Worm (Caenorhabditis elegans): Measurements from ENCODE around the gene Y53F4B.24.
A peak's percentile ranks its signal among the peaks of the same experiment; 100 is the strongest.

Y53F4B.24 gene

DNA sequence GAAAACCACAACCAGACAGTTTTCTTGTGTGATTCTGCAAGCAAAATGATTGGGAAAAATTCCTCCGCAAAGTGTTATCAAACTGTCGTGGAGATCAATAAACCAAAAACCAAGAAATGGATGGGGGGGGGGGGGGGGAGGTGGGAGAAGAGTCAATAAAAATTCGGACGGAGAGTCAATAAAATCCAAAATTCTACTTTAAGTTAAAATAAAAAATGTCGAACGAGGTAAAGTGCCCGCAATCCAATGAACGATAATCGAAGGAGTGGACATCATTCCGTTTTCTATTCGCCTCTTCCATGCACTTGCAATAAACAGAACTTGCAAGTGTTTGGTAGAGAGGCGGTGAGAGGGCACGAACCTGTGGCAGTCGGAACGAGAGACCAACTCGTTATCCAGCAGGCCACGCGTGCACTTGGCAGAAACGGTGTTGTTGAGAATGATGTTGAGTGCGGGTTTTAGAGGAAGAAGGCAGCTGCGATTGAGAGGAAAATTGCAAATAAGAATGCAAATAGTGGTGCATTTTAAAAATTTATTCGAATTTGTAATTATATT lies 31.5 kb upstream of the Y53F4B.24 start, which contains the start of gene gst-27 (continued):
- TF ChIP-seq mes-2 (tag; optimal IDR thresholded peaks at IDR 0.05; ENCODE audit: poor library complexity, severe bottlenecking) (peak; percentile 86), nhr-111 (GFP tag; optimal IDR thresholded peaks at IDR 0.05) (peak; percentile 50), lin-13 (GFP tag; optimal IDR thresholded peaks at IDR 0.05) (peak; percentile 88), lin-29 (GFP tag; IDR thresholded peaks at IDR 0.05) (peak; percentile 62; the same call in 1 of the 2 replicates), sdz-12 (GFP tag; optimal IDR thresholded peaks at IDR 0.05) (peak; percentile 89), nhr-41 (GFP tag; IDR thresholded peaks at IDR 0.05) (peak; percentile 78), fos-1 (tag; optimal IDR thresholded peaks at IDR 0.05) (no peak), ztf-11 (tag; optimal IDR thresholded peaks at IDR 0.05) (peak; percentile 27), nhr-48 (tag; optimal IDR thresholded peaks at IDR 0.05) (peak; percentile 69), hlh-30 (tag; optimal IDR thresholded peaks at IDR 0.05; ENCODE audit: insufficient read depth) (peak; percentile 76), nhr-10 (tag; optimal IDR thresholded peaks at IDR 0.05) (no peak), set-16 (GFP tag; IDR thresholded peaks at IDR 0.05) (peak; percentile 60; the same call in 1 of the 2 replicates), aly-2 (tag; optimal IDR thresholded peaks at IDR 0.05) (peak; percentile 47), daf-12 (tag; optimal IDR thresholded peaks at IDR 0.05) (no peak), Y105C5A.15 (GFP tag; IDR thresholded peaks at IDR 0.05) (peak; percentile 87; the same call in 1 of the 2 replicates), daf-19 (GFP tag; conservative IDR thresholded peaks at IDR 0.05) (peak; percentile 80), aha-1 (tag) (peak; percentile 99), Y75B8A.6 (GFP tag; IDR thresholded peaks at IDR 0.05) (peak; percentile 83; the same call in 1 of the 2 replicates), ces-1 (GFP tag; optimal IDR thresholded peaks at IDR 0.05) (no peak), lin-15B (tag; optimal IDR thresholded peaks at IDR 0.05) (no peak), zag-1 (tag; optimal IDR thresholded peaks at IDR 0.05) (no peak), saeg-2 (GFP tag; IDR thresholded peaks at IDR 0.05) (peak; percentile 53; the same call in 1 of the 2 replicates), R02D3.7 (tag; optimal IDR thresholded peaks at IDR 0.05) (peak; percentile 33), F44E2.7 (GFP tag; IDR thresholded peaks at IDR 0.05) (peak; percentile 60; the same call in 1 of the 2 replicates), dpl-1 (GFP tag; optimal IDR thresholded peaks at IDR 0.05) (peak; percentile 63), tra-1 (GFP tag; IDR thresholded peaks at IDR 0.05) (peak; percentile 93), php-3 (GFP tag; IDR thresholded peaks at IDR 0.05) (peak; percentile 74), dmd-8 (GFP tag; IDR thresholded peaks at IDR 0.05) (peak; percentile 89), duxl-1 (tag; optimal IDR thresholded peaks at IDR 0.05; ENCODE audit: poor library complexity) (peak; percentile 87), lin-39 (tag; optimal IDR thresholded peaks at IDR 0.05) (no peak), mep-1 (tag; optimal IDR thresholded peaks at IDR 0.05) (peak; percentile 92), zip-2 (tag; optimal IDR thresholded peaks at IDR 0.05) (peak; percentile 77), nhr-11 (tag; optimal IDR thresholded peaks at IDR 0.05) (peak; percentile 64), ama-1 (optimal IDR thresholded peaks at IDR 0.05) (no peak), Y48G9A.11 (GFP tag; IDR thresholded peaks at IDR 0.05) (peak; percentile 80), nhr-237 (tag; optimal IDR thresholded peaks at IDR 0.05) (no peak), nhr-28 (tag; optimal IDR thresholded peaks at IDR 0.05) (peak; percentile 70), unc-130 (GFP tag; optimal IDR thresholded peaks at IDR 0.05) (peak; percentile 64), Y5F2A.4 (GFP tag; optimal IDR thresholded peaks at IDR 0.05) (peak; percentile 74), ZK546.5 (tag; optimal IDR thresholded peaks at IDR 0.05) (no peak), ceh-28 (tag; optimal IDR thresholded peaks at IDR 0.05) (no peak), madf-9 (GFP tag; conservative IDR thresholded peaks at IDR 0.05) (peak; percentile 72), gei-8 (GFP tag; optimal IDR thresholded peaks at IDR 0.05) (peak; percentile 90), lir-3 (tag; optimal IDR thresholded peaks at IDR 0.05) (peak; percentile 81), mdl-1 (tag; optimal IDR thresholded peaks at IDR 0.05) (peak in 1 of 2 experiments; percentile 43), dve-1 (tag; optimal IDR thresholded peaks at IDR 0.05; ENCODE audit: insufficient read depth) (peak; percentile 91), egl-43 (GFP tag; IDR thresholded peaks at IDR 0.05) (peak; percentile 97), attf-4 (tag; optimal IDR thresholded peaks at IDR 0.05) (no peak), tag-97 (GFP tag; IDR thresholded peaks at IDR 0.05) (no peak), T20F7.1 (GFP tag; optimal IDR thresholded peaks at IDR 0.05) (no peak), hif-1 (tag; optimal IDR thresholded peaks at IDR 0.05) (peak in 1 of 2 experiments; percentile 66)

All from whole organism, L4 larva.